Worm (Caenorhabditis elegans) whole organism, L4 larva: Measurements from ENCODE around the gene ttyh-1.

Source experiments
- F37D6.2 ChIP-seq: sonication (generic microtip); optimal IDR thresholded peaks from 2 replicates; lab custom pipeline; 2016; ENCODE audit warnings: mild to moderate bottlenecking, missing genetic modification characterization, missing compliant biosample characterization
- R02D3.7 ChIP-seq: fragments of 150-350 bp; sonication (generic microtip); optimal IDR thresholded peaks from 3 replicates; lab custom pipeline; 2014; ENCODE audit warnings: missing biosample characterization, missing genetic modification characterization
- T20F7.1 ChIP-seq: fragments of 200-800 bp; sonication (Bioruptor generic); optimal IDR thresholded peaks from 2 replicates; lab custom pipeline; 2018; ENCODE audit warnings: mild to moderate bottlenecking, missing genetic modification characterization, missing compliant biosample characterization
- Y105C5A.15 ChIP-seq: fragments of 200-800 bp; sonication (Bioruptor generic); IDR thresholded peaks from 2 replicates; pipeline ENCODE4 v1.3.6; 2022; ENCODE audit warnings: missing genetic modification characterization, missing compliant biosample characterization
- ZK337.2 ChIP-seq: fragments of 200-800 bp; sonication (Bioruptor generic); IDR thresholded peaks from 2 replicates; pipeline ENCODE4 v1.3.6; 2022; ENCODE audit warnings: missing genetic modification reagents, missing genetic modification characterization, missing compliant biosample characterization
- aha-1 ChIP-seq: fragments of 150-350 bp; peaks from one replicate; lab custom pipeline; 2014; ENCODE audit warnings: missing biosample characterization, missing genetic modification characterization
- ama-1 ChIP-seq: fragments of 150-350 bp; optimal IDR thresholded peaks from 2 replicates; lab custom pipeline; 2014; ENCODE audit warnings: inconsistent platforms, mixed read lengths
- arid-1 ChIP-seq: fragments of 200-800 bp; sonication (Bioruptor generic); conservative IDR thresholded peaks from 2 replicates; pipeline ENCODE4 v1.3.6; 2022; ENCODE audit warnings: missing genetic modification reagents, missing genetic modification characterization, missing compliant biosample characterization
- ceh-20 ChIP-seq: fragments of 200-800 bp; sonication (Bioruptor generic); IDR thresholded peaks from 2 replicates; pipeline ENCODE4 v1.3.6; 2022; ENCODE audit warnings: missing genetic modification reagents, missing genetic modification characterization, missing compliant biosample characterization
- ceh-44 ChIP-seq: fragments of 200-800 bp; sonication (Bioruptor generic); IDR thresholded peaks from 2 replicates; pipeline ENCODE4 v1.3.6; 2022; ENCODE audit warnings: missing genetic modification reagents, missing genetic modification characterization, missing compliant biosample characterization
- daf-12 ChIP-seq: fragments of 150-350 bp; optimal IDR thresholded peaks from 2 replicates; lab custom pipeline; 2014; ENCODE audit warnings: missing biosample characterization, missing genetic modification reagents, missing genetic modification characterization
- daf-19 ChIP-seq: fragments of 200-800 bp; sonication (Bioruptor generic); conservative IDR thresholded peaks from 2 replicates; pipeline ENCODE4 v1.3.6; 2022; ENCODE audit warnings: missing genetic modification characterization, missing compliant biosample characterization
- dmd-6 ChIP-seq: fragments of 200-800 bp; sonication (Bioruptor generic); IDR thresholded peaks from 2 replicates; pipeline ENCODE4 v1.3.6; 2022; ENCODE audit warnings: missing genetic modification reagents, missing genetic modification characterization, missing compliant biosample characterization
- dmd-9 ChIP-seq: fragments of 200-800 bp; sonication (Bioruptor generic); IDR thresholded peaks from 2 replicates; pipeline ENCODE4 v1.3.6; 2022; ENCODE audit warnings: missing genetic modification reagents, missing genetic modification characterization, missing compliant biosample characterization
- dpl-1 ChIP-seq: fragments of 150-350 bp; optimal IDR thresholded peaks from 2 replicates; lab custom pipeline; 2014; ENCODE audit warnings: missing biosample characterization, missing genetic modification reagents, missing genetic modification characterization
- duxl-1 ChIP-seq: sonication (generic microtip); optimal IDR thresholded peaks from 2 replicates; lab custom pipeline; 2016; ENCODE audit warnings: mild to moderate bottlenecking, missing genetic modification characterization, moderate library complexity, missing compliant biosample characterization; ENCODE audit not compliant: poor library complexity
- gei-8 ChIP-seq: fragments of 200-800 bp; sonication (Bioruptor generic); optimal IDR thresholded peaks from 2 replicates; lab custom pipeline; 2018; ENCODE audit warnings: mild to moderate bottlenecking, missing genetic modification characterization, missing compliant biosample characterization
- hif-1 ChIP-seq, 2 experiments: sonication (generic microtip); optimal IDR thresholded peaks; 2 replicates each; lab custom pipeline; 2016 to 2017; ENCODE audit warnings: missing compliant biosample characterization in 2 of 2, missing genetic modification characterization in 2 of 2, missing genetic modification reagents in 2 of 2, missing genotype in 2 of 2, mild to moderate bottlenecking in 1 of 2
- hlh-11 ChIP-seq: fragments of 200-800 bp; sonication (Bioruptor generic); optimal IDR thresholded peaks from 2 replicates; lab custom pipeline; 2018; ENCODE audit warnings: mild to moderate bottlenecking, missing genetic modification characterization, missing compliant biosample characterization
- jun-1 ChIP-seq: fragments of 150-350 bp; optimal IDR thresholded peaks from 2 replicates; lab custom pipeline; 2014; ENCODE audit warnings: missing biosample characterization, missing genetic modification reagents, missing genetic modification characterization
- lim-7 ChIP-seq: fragments of 200-800 bp; sonication (Bioruptor generic); IDR thresholded peaks from 2 replicates; pipeline ENCODE4 v1.3.6; 2022; ENCODE audit warnings: missing genetic modification characterization, missing compliant biosample characterization
- lin-1 ChIP-seq: fragments of 200-800 bp; sonication (Bioruptor generic); IDR thresholded peaks from 2 replicates; pipeline ENCODE4 v1.3.6; 2022; ENCODE audit warnings: missing genetic modification reagents, missing genetic modification characterization, missing compliant biosample characterization
- lsy-2 ChIP-seq, 2 experiments: fragments of 150-350 bp in 1 of 2; sonication (generic microtip) in 1 of 2; optimal IDR thresholded peaks; 2 replicates each; lab custom pipeline; 2014 to 2017; ENCODE audit warnings: missing biosample characterization in 2 of 2, missing genetic modification characterization in 2 of 2
- madf-9 ChIP-seq: fragments of 200-800 bp; sonication (Bioruptor generic); conservative IDR thresholded peaks from 2 replicates; pipeline ENCODE4 v1.3.6; 2022; ENCODE audit warnings: missing genetic modification reagents, missing genetic modification characterization, missing compliant biosample characterization
- mdl-1 ChIP-seq, 2 experiments: fragments of 150-350 bp in 1 of 2; sonication (generic microtip) in 1 of 2; optimal IDR thresholded peaks; 2 replicates each; lab custom pipeline; 2014 to 2017; ENCODE audit warnings: missing biosample characterization in 2 of 2, missing genetic modification characterization in 2 of 2
- mdt-29 ChIP-seq: fragments of 200-800 bp; sonication (Bioruptor generic); IDR thresholded peaks from 2 replicates; pipeline ENCODE4 v1.3.6; 2022; ENCODE audit warnings: missing genetic modification reagents, missing genetic modification characterization, missing compliant biosample characterization
- mep-1 ChIP-seq: fragments of 150-350 bp; sonication (generic microtip); optimal IDR thresholded peaks from 3 replicates; lab custom pipeline; 2014; ENCODE audit warnings: missing biosample characterization, missing genetic modification characterization
- nhr-28 ChIP-seq: fragments of 150-350 bp; optimal IDR thresholded peaks from 2 replicates; lab custom pipeline; 2014; ENCODE audit warnings: missing biosample characterization, missing genetic modification characterization
- nhr-41 ChIP-seq: fragments of 200-800 bp; sonication (Bioruptor generic); IDR thresholded peaks from 2 replicates; pipeline ENCODE4 v1.3.6; 2022; ENCODE audit warnings: missing genetic modification reagents, missing genetic modification characterization, missing compliant biosample characterization
- nhr-42 ChIP-seq: fragments of 200-800 bp; sonication (Bioruptor generic); IDR thresholded peaks from 2 replicates; pipeline ENCODE4 v1.3.6; 2022; ENCODE audit warnings: missing genetic modification characterization, missing compliant biosample characterization
- nhr-48 ChIP-seq: sonication (generic microtip); optimal IDR thresholded peaks from 2 replicates; lab custom pipeline; 2016; ENCODE audit warnings: mild to moderate bottlenecking, missing genetic modification characterization, missing compliant biosample characterization
- nhr-6 ChIP-seq: fragments of 150-350 bp; optimal IDR thresholded peaks from 2 replicates; lab custom pipeline; 2014; ENCODE audit warnings: missing biosample characterization, missing genetic modification characterization
- nhr-76 ChIP-seq: fragments of 150-350 bp; optimal IDR thresholded peaks from 2 replicates; lab custom pipeline; 2014; ENCODE audit warnings: missing biosample characterization, missing genetic modification characterization
- pha-4 ChIP-seq, 2 experiments: fragments of 150-350 bp in 1 of 2; fragments of 200-800 bp in 1 of 2; sonication (Bioruptor generic) in 1 of 2; IDR thresholded peaks in 1 of 2; optimal IDR thresholded peaks in 1 of 2; 2 replicates each; pipeline versions ENCODE4 v1.3.6 to Lab custom; 2014 to 2022; ENCODE audit warnings: missing genetic modification characterization in 2 of 2, missing genetic modification reagents in 2 of 2, missing biosample characterization in 1 of 2, missing compliant biosample characterization in 1 of 2
- sdz-12 ChIP-seq: fragments of 200-800 bp; sonication (Bioruptor generic); optimal IDR thresholded peaks from 2 replicates; lab custom pipeline; 2018; ENCODE audit warnings: mild to moderate bottlenecking, missing genetic modification characterization, missing compliant biosample characterization
- snpc-4 ChIP-seq: fragments of 150-350 bp; optimal IDR thresholded peaks from 2 replicates; lab custom pipeline; 2014; ENCODE audit warnings: missing biosample characterization, missing genetic modification characterization
- spr-1 ChIP-seq: sonication (generic microtip); optimal IDR thresholded peaks from 2 replicates; lab custom pipeline; 2016; ENCODE audit warnings: mild to moderate bottlenecking, missing genetic modification characterization, missing compliant biosample characterization
- spr-3 ChIP-seq: fragments of 200-800 bp; sonication (Bioruptor generic); optimal IDR thresholded peaks from 2 replicates; lab custom pipeline; 2018; ENCODE audit warnings: mild to moderate bottlenecking, missing genetic modification characterization, missing compliant biosample characterization
- tag-97 ChIP-seq: fragments of 200-800 bp; sonication (Bioruptor generic); IDR thresholded peaks from 2 replicates; pipeline ENCODE4 v1.3.6; 2022; ENCODE audit warnings: missing genetic modification characterization, missing compliant biosample characterization
- unc-39 ChIP-seq: sonication (generic microtip); optimal IDR thresholded peaks from 2 replicates; lab custom pipeline; 2017; ENCODE audit warnings: missing biosample characterization, missing genetic modification characterization
- unc-62 ChIP-seq, 3 experiments: fragments of 150-350 bp in 1 of 3; sonication (generic microtip); optimal IDR thresholded peaks in 2 of 3; peaks in 1 of 3; 1 replicate in 1 of 3; 2 replicates in 2 of 3; lab custom pipeline; 2014 to 2017; ENCODE audit warnings: missing biosample characterization in 3 of 3, missing genetic modification characterization in 3 of 3, missing genetic modification reagents in 3 of 3, missing genotype in 1 of 3
- zag-1 ChIP-seq: fragments of 150-350 bp; optimal IDR thresholded peaks from 2 replicates; lab custom pipeline; 2014; ENCODE audit warnings: missing biosample characterization, missing genetic modification characterization
- zip-2 ChIP-seq: fragments of 150-350 bp; optimal IDR thresholded peaks from 2 replicates; lab custom pipeline; 2014; ENCODE audit warnings: missing biosample characterization, missing genetic modification characterization

Gene ttyh-1

ce11 chrX:11409457-11409856 lies 40.9 kb downstream of the ttyh-1 start (continued):
- TF ChIP-seq lsy-2 (tag; optimal IDR thresholded peaks at IDR 0.05; lab: Kevin White, UChicago) (peak in 1 of 2 experiments; percentile 39), T20F7.1 (GFP tag; lab: Kevin White, UChicago) (no peak), nhr-6 (tag; lab: Kevin White, UChicago) (no peak), R02D3.7 (tag; lab: Kevin White, UChicago) (no peak), sdz-12 (peak; percentile 29), zip-2 (peak; percentile 41), ceh-20 (GFP tag; lab: Robert Waterston, UW) (peak; percentile 41; the same call in 1 of the 2 replicates), mdl-1 (tag; optimal IDR thresholded peaks at IDR 0.05; lab: Kevin White, UChicago) (peak in 1 of 2 experiments; percentile 12), duxl-1 (tag; lab: Kevin White, UChicago) (no peak), unc-62 (GFP tag; optimal IDR thresholded peaks at IDR 0.05 in 1 of 2; lab: Kevin White, UChicago) (no peak), unc-62 (tag; optimal IDR thresholded peaks at IDR 0.05; lab: Kevin White, UChicago) (no peak), aha-1 (tag; lab: Kevin White, UChicago) (peak; percentile 95), pha-4 (GFP tag; IDR thresholded peaks at IDR 0.05; lab: Robert Waterston, UW) (peak; percentile 28; the same call in 1 of the 2 replicates), pha-4 (tag; optimal IDR thresholded peaks at IDR 0.05; lab: Kevin White, UChicago) (peak; percentile 50), ama-1 (lab: Kevin White, UChicago) (no peak)

DNA sequence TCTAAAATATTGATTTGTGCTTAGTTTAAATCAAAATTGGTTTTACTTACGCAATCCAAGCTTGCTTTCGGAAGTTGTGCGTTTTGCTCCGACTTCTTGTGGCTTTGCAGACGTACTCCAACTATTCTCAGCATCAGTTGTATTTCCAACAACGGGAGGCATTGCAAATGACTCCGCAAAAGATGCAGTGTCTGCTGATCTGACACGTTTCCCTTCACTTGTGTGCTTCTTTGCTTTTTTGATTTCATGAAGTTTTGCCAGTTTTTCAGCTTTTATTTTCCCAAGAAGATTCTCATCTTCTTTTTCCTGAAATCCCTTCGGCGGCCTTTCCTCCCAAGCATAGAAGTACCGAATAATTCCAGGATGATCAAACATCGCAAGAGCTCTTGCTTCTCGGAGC lies 43.2 kb downstream of the ttyh-1 start:
- TF ChIP-seq dmd-6 (GFP tag; lab: Robert Waterston, UW): no peak
- TF ChIP-seq unc-62 (GFP tag; optimal IDR thresholded peaks at IDR 0.05 in 1 of 2; lab: Kevin White, UChicago): peak in 1 of 2 experiments; percentile 24
- no peak for TF ChIP-seq unc-62 (tag; optimal IDR thresholded peaks at IDR 0.05; lab: Kevin White, UChicago)
- peak; percentile 92 for TF ChIP-seq aha-1 (tag; lab: Kevin White, UChicago)

DNA sequence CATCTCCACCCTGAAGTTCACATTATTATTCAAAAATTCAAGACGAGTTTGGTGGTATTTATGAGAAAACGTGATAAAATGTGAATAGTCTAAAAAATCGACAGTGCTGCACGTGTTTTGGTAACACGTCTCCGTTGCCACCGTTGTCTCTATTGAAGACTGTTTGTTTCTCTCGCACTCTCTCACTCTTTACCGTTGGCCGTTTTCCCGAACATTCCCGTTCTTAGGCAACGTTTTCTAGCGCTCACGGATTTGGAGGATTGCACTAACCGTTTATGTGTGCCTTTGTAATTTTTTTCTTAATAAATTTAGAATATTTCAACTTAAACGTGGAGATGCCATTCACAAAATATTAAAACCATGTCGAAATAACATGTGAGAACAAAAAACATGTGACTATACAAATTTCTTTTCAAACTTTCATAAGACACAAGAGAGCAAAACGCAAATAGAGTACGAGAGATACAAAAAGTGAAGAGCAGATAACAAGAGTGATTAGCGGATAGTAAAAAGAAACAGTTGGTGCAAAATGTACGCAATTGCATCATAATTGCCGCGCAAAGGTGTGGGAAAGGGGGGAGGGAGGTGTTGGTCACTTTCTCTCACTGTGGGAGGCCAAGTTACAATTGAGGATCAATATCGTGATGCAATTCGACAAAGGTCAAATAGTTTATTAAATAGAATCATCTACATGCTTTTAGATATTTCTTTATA lies 46.5 kb downstream of the ttyh-1 start, which contains the start of gene pek-1:
TSS of gene pek-1 (minus strand) at position 51 of the 714 bp plus-strand sequence.
- TF ChIP-seq spr-3 (GFP tag; lab: Kevin White, UChicago) (no peak), nhr-76 (tag; lab: Kevin White, UChicago) (no peak), unc-39 (no peak), R02D3.7 (tag; lab: Kevin White, UChicago) (no peak), dmd-6 (GFP tag; lab: Robert Waterston, UW) (peak; percentile 50), ZK337.2 (GFP tag; lab: Robert Waterston, UW) (no peak), lin-1 (peak; percentile 40; the same call in 1 of the 2 replicates), arid-1 (0 out of 2 replicates have a peak, but pooled peaks have one; percentile 16), zag-1 (tag; lab: Kevin White, UChicago) (no peak), Y105C5A.15 (no peak), nhr-28 (peak; percentile 35), F37D6.2 (tag; lab: Kevin White, UChicago) (no peak), T20F7.1 (GFP tag; lab: Kevin White, UChicago) (peak; percentile 4), dmd-9 (GFP tag; lab: Robert Waterston, UW) (no peak), lim-7 (GFP tag; lab: Robert Waterston, UW) (no peak), mdl-1 (tag; optimal IDR thresholded peaks at IDR 0.05; lab: Kevin White, UChicago) (peak; percentile 60 to 94), ceh-44 (no peak), daf-19 (GFP tag; lab: Robert Waterston, UW) (no peak), madf-9 (GFP tag; lab: Robert Waterston, UW) (no peak), nhr-48 (tag; lab: Kevin White, UChicago) (peak; percentile 47), lsy-2 (tag; optimal IDR thresholded peaks at IDR 0.05; lab: Kevin White, UChicago) (peak in 1 of 2 experiments; percentile 46), nhr-41 (no peak), jun-1 (tag; lab: Kevin White, UChicago) (no peak), mep-1 (tag; lab: Kevin White, UChicago) (peak; percentile 52), gei-8 (GFP tag; lab: Kevin White, UChicago) (no peak), daf-12 (tag; lab: Kevin White, UChicago) (no peak), hlh-11 (tag; lab: Kevin White, UChicago) (peak; percentile 60), nhr-42 (no peak), zip-2 (no peak), aha-1 (tag; lab: Kevin White, UChicago) (peak; percentile 84), tag-97 (no peak), sdz-12 (no peak), dpl-1 (peak; percentile 7), snpc-4 (tag; lab: Kevin White, UChicago) (no peak), mdt-29 (GFP tag; lab: Robert Waterston, UW) (peak; percentile 77), hif-1 (tag; optimal IDR thresholded peaks at IDR 0.05; lab: Kevin White, UChicago) (peak in 1 of 2 experiments; percentile 86), spr-1 (tag; lab: Kevin White, UChicago) (no peak)
